Worm (Caenorhabditis elegans) whole organism, L2 larva: ENCODE data around the gene lgc-20.

Experiments used
- R02D3.7 ChIP-seq: fragments of 150-350 bp; optimal IDR thresholded peaks from 2 replicates; lab custom pipeline; 2014; ENCODE audit warnings: missing biosample characterization, missing genetic modification characterization
- ceh-82 ChIP-seq: fragments of 150-350 bp; optimal IDR thresholded peaks from 2 replicates; lab custom pipeline; 2014; ENCODE audit warnings: missing biosample characterization, missing genetic modification characterization
- fos-1 ChIP-seq: fragments of 150-350 bp; optimal IDR thresholded peaks from 2 replicates; lab custom pipeline; 2014; ENCODE audit warnings: missing biosample characterization, missing genetic modification characterization
- lin-11 ChIP-seq: fragments of 150-350 bp; sonication (generic microtip); optimal IDR thresholded peaks from 2 replicates; lab custom pipeline; 2014; ENCODE audit warnings: missing biosample characterization, missing genetic modification characterization, inconsistent platforms, mixed read lengths
- lin-39 ChIP-seq: fragments of 150-350 bp; optimal IDR thresholded peaks from 2 replicates; lab custom pipeline; 2014; ENCODE audit warnings: missing biosample characterization, missing genetic modification reagents, missing genetic modification characterization
- lsy-2 ChIP-seq, 2 experiments: fragments of 150-350 bp in 1 of 2; sonication (generic microtip) in 1 of 2; optimal IDR thresholded peaks; 2 replicates each; lab custom pipeline; 2014 to 2017; ENCODE audit warnings: missing biosample characterization in 2 of 2, missing genetic modification characterization in 2 of 2
- mbf-1 ChIP-seq: sonication (generic microtip); optimal IDR thresholded peaks from 2 replicates; lab custom pipeline; 2017; ENCODE audit warnings: missing biosample characterization, missing genetic modification characterization
- nhr-12 ChIP-seq: fragments of 150-350 bp; optimal IDR thresholded peaks from 2 replicates; lab custom pipeline; 2014; ENCODE audit warnings: missing biosample characterization, missing genetic modification characterization
- nhr-23 ChIP-seq: fragments of 150-350 bp; optimal IDR thresholded peaks from 2 replicates; lab custom pipeline; 2014; ENCODE audit warnings: missing biosample characterization, missing genetic modification reagents, missing genetic modification characterization
- ztf-11 ChIP-seq: sonication (generic microtip); optimal IDR thresholded peaks from 2 replicates; lab custom pipeline; 2017; ENCODE audit warnings: missing biosample characterization, missing genetic modification characterization

- no peak for TF ChIP-seq lin-11
- no peak for TF ChIP-seq lin-39 (tag; lab: Kevin White, UChicago)
- TF ChIP-seq nhr-23 (tag; lab: Kevin White, UChicago) = no peak
- TF ChIP-seq ceh-82 (tag; lab: Kevin White, UChicago) = no peak
- TF ChIP-seq nhr-12 (tag; lab: Kevin White, UChicago) = no peak
- TF ChIP-seq mbf-1 (tag; lab: Kevin White, UChicago) = no peak
- no peak for TF ChIP-seq ztf-11
- TF ChIP-seq lsy-2 (tag; optimal IDR thresholded peaks at IDR 0.05; lab: Kevin White, UChicago) = peak in 1 of 2 experiments; percentile 73
- TF ChIP-seq R02D3.7 (tag; lab: Kevin White, UChicago) = no peak
- TF ChIP-seq fos-1 (tag; lab: Kevin White, UChicago) = peak; percentile 35
Measured at ce11 chrII:11290109-11290784, 53.2 kb downstream of the lgc-20 start, which contains the start of gene C47G2.3.
